Worm (Caenorhabditis elegans) whole organism, mixed stage, embryonic: ENCODE data around the gene K09F5.4.

Experiments used
- M03D4.4 ChIP-seq: sonication (generic microtip); optimal IDR thresholded peaks from 2 replicates; lab custom pipeline; 2017; ENCODE audit warnings: mild to moderate bottlenecking, missing genetic modification characterization, missing compliant biosample characterization
- blmp-1 ChIP-seq: fragments of 150-350 bp; optimal IDR thresholded peaks from 2 replicates; lab custom pipeline; 2014; ENCODE audit warnings: missing biosample characterization, missing genetic modification characterization
- ceh-43 ChIP-seq: fragments of 200-800 bp; sonication (Bioruptor generic); optimal IDR thresholded peaks from 2 replicates; lab custom pipeline; 2018; ENCODE audit warnings: mild to moderate bottlenecking, missing genetic modification characterization, moderate library complexity, missing compliant biosample characterization
- ces-1 ChIP-seq: fragments of 150-350 bp; optimal IDR thresholded peaks from 2 replicates; lab custom pipeline; 2014; ENCODE audit warnings: missing biosample characterization, missing genetic modification reagents, missing genetic modification characterization
- cnd-1 ChIP-seq: fragments of 200-800 bp; sonication (Bioruptor generic); optimal IDR thresholded peaks from 2 replicates; lab custom pipeline; 2018; ENCODE audit warnings: mild to moderate bottlenecking, missing genetic modification characterization, missing compliant biosample characterization
- elt-1 ChIP-seq: sonication (generic microtip); optimal IDR thresholded peaks from 2 replicates; lab custom pipeline; 2017; ENCODE audit warnings: missing genetic modification characterization, mild to moderate bottlenecking, missing compliant biosample characterization, antibody characterized with exemption, moderate library complexity, borderline replicate concordance; ENCODE audit not compliant: insufficient read depth
- elt-3 ChIP-seq: fragments of 150-350 bp; optimal IDR thresholded peaks from 2 replicates; lab custom pipeline; 2014; ENCODE audit warnings: missing biosample characterization, missing genetic modification characterization
- flh-1 ChIP-seq: fragments of 200-800 bp; sonication (Bioruptor generic); optimal IDR thresholded peaks from 2 replicates; lab custom pipeline; 2018; ENCODE audit warnings: mild to moderate bottlenecking, missing genetic modification characterization, moderate library complexity, missing compliant biosample characterization
- ham-2 ChIP-seq: fragments of 200-800 bp; sonication (Bioruptor generic); optimal IDR thresholded peaks from 2 replicates; lab custom pipeline; 2018; ENCODE audit warnings: mild to moderate bottlenecking, missing genetic modification characterization, missing compliant biosample characterization
- hlh-1 ChIP-seq: fragments of 150-350 bp; optimal IDR thresholded peaks from 2 replicates; lab custom pipeline; 2014; ENCODE audit warnings: missing biosample characterization, missing genetic modification reagents, missing genetic modification characterization
- lin-13 ChIP-seq: fragments of 150-350 bp; optimal IDR thresholded peaks from 2 replicates; lab custom pipeline; 2014; ENCODE audit warnings: missing biosample characterization, missing genetic modification characterization
- lin-32 ChIP-seq: fragments of 200-800 bp; sonication (Bioruptor generic); optimal IDR thresholded peaks from 2 replicates; lab custom pipeline; 2018; ENCODE audit warnings: mild to moderate bottlenecking, missing genetic modification characterization, missing compliant biosample characterization
- lsy-2 ChIP-seq: fragments of 150-350 bp; optimal IDR thresholded peaks from 2 replicates; lab custom pipeline; 2014; ENCODE audit warnings: missing biosample characterization, missing genetic modification characterization
- mab-5 ChIP-seq: fragments of 150-350 bp; optimal IDR thresholded peaks from 2 replicates; lab custom pipeline; 2014; ENCODE audit warnings: missing biosample characterization, missing genetic modification characterization
- mep-1 ChIP-seq: fragments of 150-350 bp; optimal IDR thresholded peaks from 2 replicates; lab custom pipeline; 2017; ENCODE audit warnings: missing biosample characterization, missing genetic modification reagents, missing genetic modification characterization, inconsistent platforms
- mls-2 ChIP-seq: sonication (generic microtip); optimal IDR thresholded peaks from 2 replicates; lab custom pipeline; 2016; ENCODE audit warnings: mild to moderate bottlenecking, missing genetic modification characterization, moderate library complexity, missing compliant biosample characterization
- nhr-12 ChIP-seq: fragments of 150-350 bp; optimal IDR thresholded peaks from 2 replicates; lab custom pipeline; 2014; ENCODE audit warnings: missing biosample characterization, missing genetic modification characterization
- nhr-2 ChIP-seq: fragments of 150-350 bp; optimal IDR thresholded peaks from 2 replicates; lab custom pipeline; 2014; ENCODE audit warnings: missing biosample characterization, missing genetic modification characterization
- nhr-237 ChIP-seq: fragments of 150-350 bp; optimal IDR thresholded peaks from 2 replicates; lab custom pipeline; 2014; ENCODE audit warnings: missing biosample characterization, missing genetic modification characterization
- nhr-28 ChIP-seq: fragments of 150-350 bp; optimal IDR thresholded peaks from 2 replicates; lab custom pipeline; 2014; ENCODE audit warnings: missing biosample characterization, missing genetic modification characterization
- sem-2 ChIP-seq: fragments of 200-800 bp; sonication (Bioruptor generic); optimal IDR thresholded peaks from 2 replicates; lab custom pipeline; 2018; ENCODE audit warnings: mild to moderate bottlenecking, missing genetic modification characterization, missing compliant biosample characterization
- snpc-4 ChIP-seq: fragments of 150-350 bp; optimal IDR thresholded peaks from 2 replicates; lab custom pipeline; 2014; ENCODE audit warnings: missing biosample characterization, missing genetic modification characterization
- sptf-1 ChIP-seq: sonication (generic microtip); optimal IDR thresholded peaks from 2 replicates; lab custom pipeline; 2017; ENCODE audit warnings: mild to moderate bottlenecking, missing genetic modification characterization, moderate library complexity, missing compliant biosample characterization
- tbx-8 ChIP-seq: fragments of 200-800 bp; sonication (Bioruptor generic); optimal IDR thresholded peaks from 2 replicates; lab custom pipeline; 2018; ENCODE audit warnings: mild to moderate bottlenecking, missing genetic modification characterization, moderate library complexity, missing compliant biosample characterization
- unc-120 ChIP-seq: sonication (generic microtip); optimal IDR thresholded peaks from 2 replicates; lab custom pipeline; 2017; ENCODE audit warnings: missing genetic modification characterization, missing compliant biosample characterization; ENCODE audit not compliant: poor library complexity, severe bottlenecking
- unc-39 ChIP-seq: fragments of 150-350 bp; optimal IDR thresholded peaks from 2 replicates; lab custom pipeline; 2014; ENCODE audit warnings: missing biosample characterization, missing genetic modification characterization
- unc-62 ChIP-seq: fragments of 150-350 bp; optimal IDR thresholded peaks from 2 replicates; lab custom pipeline; 2014; ENCODE audit warnings: missing biosample characterization, missing genetic modification reagents, missing genetic modification characterization
- ztf-11 ChIP-seq: fragments of 150-350 bp; optimal IDR thresholded peaks from 2 replicates; lab custom pipeline; 2014; ENCODE audit warnings: missing biosample characterization, missing genetic modification characterization

The K09F5.4 gene

DNA sequence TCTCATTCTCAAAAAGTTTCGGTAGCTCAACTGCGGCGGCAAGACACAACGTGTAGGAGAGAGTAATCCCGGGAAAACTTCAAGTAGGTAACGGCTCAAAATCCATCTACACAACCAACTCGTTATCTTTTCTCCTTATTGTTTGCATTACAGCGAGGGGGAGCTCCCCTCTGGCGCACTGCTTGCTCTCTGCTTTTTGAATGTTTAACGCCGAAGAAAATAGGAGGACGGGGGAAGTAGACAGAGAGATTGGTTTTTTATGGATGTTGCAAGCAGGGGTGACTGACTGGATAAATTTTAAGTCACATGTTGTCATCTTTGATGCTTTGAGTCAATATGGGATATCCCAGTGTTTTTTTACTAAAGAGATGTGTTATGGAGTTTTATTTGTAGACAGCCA lies 21.0 kb downstream of the K09F5.4 start:
- TF ChIP-seq mls-2: no peak
- TF ChIP-seq snpc-4 (tag; lab: Kevin White, UChicago): no peak
- no peak for TF ChIP-seq nhr-237
- TF ChIP-seq nhr-2 (tag; lab: Kevin White, UChicago): no peak
- TF ChIP-seq mep-1 (tag; lab: Kevin White, UChicago): no peak
- TF ChIP-seq unc-62 (GFP tag; lab: Kevin White, UChicago): no peak
- no peak for TF ChIP-seq unc-120
- TF ChIP-seq tbx-8 (GFP tag; lab: Kevin White, UChicago): no peak
- TF ChIP-seq ceh-43 (GFP tag; lab: Kevin White, UChicago): no peak
- no peak for TF ChIP-seq mab-5 (tag; lab: Kevin White, UChicago)
- TF ChIP-seq elt-3 (tag; lab: Kevin White, UChicago): no peak
- TF ChIP-seq ham-2 (GFP tag; lab: Kevin White, UChicago): no peak
- TF ChIP-seq sem-2 (GFP tag; lab: Kevin White, UChicago): no peak
- TF ChIP-seq unc-39 (tag; lab: Kevin White, UChicago): no peak
- TF ChIP-seq M03D4.4 (tag; lab: Kevin White, UChicago): no peak
- TF ChIP-seq lin-13: no peak

DNA sequence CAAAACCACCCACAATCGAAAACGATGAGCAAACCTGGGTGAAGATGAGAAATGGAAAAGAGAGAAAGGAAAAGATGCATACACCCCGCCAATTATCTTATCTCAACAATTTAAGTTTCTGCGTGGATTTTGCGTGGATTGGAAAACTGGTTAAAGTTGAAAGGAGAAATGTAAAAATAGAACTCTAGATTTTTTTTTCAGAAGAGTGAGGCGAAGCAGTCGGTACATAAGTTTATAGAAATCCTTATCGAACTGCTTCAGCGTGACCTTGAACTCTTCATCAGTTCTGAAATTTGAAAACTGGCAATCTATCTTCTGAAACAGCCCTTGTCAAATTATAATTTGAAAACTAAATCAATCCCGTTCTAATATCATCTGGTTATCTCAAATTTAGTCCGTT lies 21.4 kb downstream of the K09F5.4 start, which contains the start of gene clik-2:
Gene clik-2, minus strand, starts transcription at position 101 of the 400 bp plus-strand sequence.
- TF ChIP-seq ztf-11 (tag; lab: Kevin White, UChicago): no peak
- no peak for TF ChIP-seq blmp-1 (tag; lab: Kevin White, UChicago)
- TF ChIP-seq tbx-8 (GFP tag; lab: Kevin White, UChicago): no peak
- no peak for TF ChIP-seq unc-62 (GFP tag; lab: Kevin White, UChicago)
- no peak for TF ChIP-seq elt-3 (tag; lab: Kevin White, UChicago)
- TF ChIP-seq lin-32: no peak
- no peak for TF ChIP-seq hlh-1 (tag; lab: Kevin White, UChicago)
- TF ChIP-seq lin-13: no peak
- no peak for TF ChIP-seq ces-1 (GFP tag; lab: Kevin White, UChicago)
- no peak for TF ChIP-seq nhr-12 (tag; lab: Kevin White, UChicago)
- no peak for TF ChIP-seq elt-1 (tag; lab: Kevin White, UChicago)
- no peak for TF ChIP-seq mls-2
- TF ChIP-seq mep-1 (tag; lab: Kevin White, UChicago): no peak
- no peak for TF ChIP-seq flh-1 (GFP tag; lab: Kevin White, UChicago)
- TF ChIP-seq M03D4.4 (tag; lab: Kevin White, UChicago): no peak
- TF ChIP-seq cnd-1: no peak

- peak; percentile 47 for TF ChIP-seq unc-62 (GFP tag; lab: Kevin White, UChicago)
- TF ChIP-seq lsy-2 (tag; lab: Kevin White, UChicago): no peak
- peak; percentile 83 for TF ChIP-seq ces-1 (GFP tag; lab: Kevin White, UChicago)
These were observed 28.3 kb downstream of the K09F5.4 start, which contains the start of gene unc-18 for ce11 chrX:7681965-7682946. TSS of gene unc-18 (plus strand) at chrX:7682896.

DNA sequence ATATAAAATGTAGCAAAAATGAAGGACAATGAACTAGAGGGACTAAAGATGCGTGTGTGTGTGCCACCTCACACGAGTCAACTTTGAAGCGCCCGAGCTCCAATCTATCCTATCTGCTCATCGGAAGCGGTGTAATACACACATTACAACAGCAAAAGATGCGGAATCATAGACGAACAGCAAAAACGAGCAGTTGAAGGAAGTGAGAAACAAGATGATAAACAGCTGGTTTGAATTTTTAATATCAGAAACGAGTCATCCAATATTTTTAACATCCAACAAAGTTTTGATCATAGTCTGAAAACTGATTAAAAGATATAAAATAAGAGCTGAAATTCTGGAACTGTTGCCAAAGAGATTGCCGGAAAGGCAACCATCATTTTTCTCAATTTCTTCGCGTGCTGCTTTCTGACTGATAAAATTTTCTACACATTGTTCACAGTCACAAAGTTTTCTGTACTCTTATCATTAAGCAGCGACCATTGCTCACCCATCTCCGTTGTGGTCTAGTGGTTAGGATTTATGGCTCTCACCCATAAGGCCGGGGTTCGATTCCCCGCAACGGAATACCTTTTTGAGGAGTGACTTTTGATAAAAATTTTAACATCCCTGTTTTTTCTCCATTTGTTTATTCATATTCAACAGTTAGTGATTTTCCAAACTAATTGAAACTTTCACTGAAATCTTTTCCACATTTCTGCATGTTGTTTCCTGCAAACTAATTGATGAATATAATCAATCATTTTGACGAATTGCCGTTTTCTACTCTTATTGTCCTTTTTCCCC lies 29.8 kb downstream of the K09F5.4 start, which contains the start of gene stn-2:
Gene stn-2, minus strand, starts transcription at position 75 of the 786 bp plus-strand sequence.
- TF ChIP-seq sptf-1 (tag; lab: Kevin White, UChicago): no peak
- TF ChIP-seq nhr-28: no peak
- TF ChIP-seq hlh-1 (tag; lab: Kevin White, UChicago): peak; percentile 87
- peak; percentile 43 for TF ChIP-seq unc-120
- no peak for TF ChIP-seq unc-39 (tag; lab: Kevin White, UChicago)

DNA sequence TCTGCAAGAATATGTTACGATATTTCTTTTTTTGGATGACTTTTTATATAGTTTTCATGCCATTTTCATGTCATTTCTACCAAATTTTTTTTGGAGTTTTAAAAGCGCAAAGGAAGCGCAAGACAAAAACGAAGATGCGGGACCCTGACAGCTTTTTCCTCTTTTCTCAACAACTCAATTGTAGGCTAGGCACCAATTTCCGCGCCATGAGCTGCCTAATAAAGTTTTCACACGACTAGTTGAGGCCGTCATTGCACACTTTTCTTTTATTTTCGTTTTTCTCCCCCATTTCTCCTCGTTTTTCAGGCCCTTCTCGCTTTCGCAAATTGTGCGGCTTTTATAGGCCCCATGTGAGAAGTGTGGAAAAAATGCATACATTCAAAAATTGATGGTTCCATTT lies 30.7 kb downstream of the K09F5.4 start:
- TF ChIP-seq ces-1 (GFP tag; lab: Kevin White, UChicago) (peak; percentile 87), mep-1 (tag; lab: Kevin White, UChicago) (no peak), ceh-43 (GFP tag; lab: Kevin White, UChicago) (no peak)
